Fruit fly (Drosophila melanogaster) whole organism, embryonic: ENCODE measurements around the gene CG2611.
A peak's percentile ranks its signal among the peaks of the same experiment; 100 is the strongest.

Experiments
- Antp ChIP-seq: fragments of 200-800 bp; sonication (Bioruptor generic); optimal IDR thresholded peaks from 3 replicates; lab custom pipeline; 2016; ENCODE audit warnings: missing biosample characterization, missing genetic modification characterization
- CG10366 ChIP-seq: fragments of 200-800 bp; sonication (Bioruptor generic); IDR thresholded peaks from 2 replicates; pipeline ENCODE4 v1.3.6; 2022; ENCODE audit warnings: missing biosample characterization, missing genetic modification characterization
- CG11085 ChIP-seq: fragments of 200-800 bp; sonication (Bioruptor generic); IDR thresholded peaks from 2 replicates; pipeline ENCODE4 v1.3.6; 2022; ENCODE audit warnings: missing biosample characterization, missing genetic modification characterization
- CG11093 ChIP-seq: fragments of 200-800 bp; sonication (Bioruptor generic); IDR thresholded peaks from 3 replicates; pipeline ENCODE4 v1.3.6; 2022; ENCODE audit warnings: missing biosample characterization, missing genetic modification characterization
- CG12744 ChIP-seq: fragments of 200-800 bp; sonication (Bioruptor generic); optimal IDR thresholded peaks from 2 replicates; lab custom pipeline; 2016; ENCODE audit warnings: missing biosample characterization, missing genetic modification characterization
- CG13287 ChIP-seq: fragments of 200-800 bp; sonication (Bioruptor generic); IDR thresholded peaks from 2 replicates; pipeline ENCODE4 v1.3.6; 2022; ENCODE audit warnings: missing biosample characterization, missing genetic modification characterization; ENCODE audit not compliant: partially characterized antibody
- CG15514 ChIP-seq: fragments of 200-800 bp; sonication (Bioruptor generic); optimal IDR thresholded peaks from 3 replicates; lab custom pipeline; 2017; ENCODE audit warnings: missing biosample characterization, missing genetic modification characterization, mild to moderate bottlenecking, moderate library complexity, missing genetic modification reagents
- CG16863 ChIP-seq: fragments of 200-800 bp; sonication (Bioruptor generic); optimal IDR thresholded peaks from 3 replicates; lab custom pipeline; 2016; ENCODE audit warnings: missing biosample characterization, missing genetic modification characterization
- CG18476 ChIP-seq: fragments of 200-800 bp; sonication (Bioruptor generic); optimal IDR thresholded peaks from 2 replicates; lab custom pipeline; 2016; ENCODE audit warnings: missing biosample characterization, mild to moderate bottlenecking, missing genetic modification characterization
- CG2199 ChIP-seq: fragments of 200-800 bp; sonication (Bioruptor generic); IDR thresholded peaks from 3 replicates; pipeline ENCODE4 v1.3.6; 2022; ENCODE audit warnings: missing biosample characterization, missing genetic modification characterization
- CG2202 ChIP-seq: fragments of 200-800 bp; sonication (Bioruptor generic); optimal IDR thresholded peaks from 2 replicates; lab custom pipeline; 2018; ENCODE audit warnings: missing biosample characterization, mild to moderate bottlenecking, missing genetic modification characterization
- CG4617 ChIP-seq: fragments of 200-800 bp; sonication (Bioruptor generic); optimal IDR thresholded peaks from 3 replicates; lab custom pipeline; 2016; ENCODE audit warnings: missing biosample characterization, missing genetic modification characterization, borderline replicate concordance
- CG6813 ChIP-seq: fragments of 200-800 bp; sonication (Bioruptor generic); optimal IDR thresholded peaks from 2 replicates; lab custom pipeline; 2017; ENCODE audit warnings: missing biosample characterization, missing genetic modification characterization, mild to moderate bottlenecking, moderate library complexity, missing genetic modification reagents
- CG8944 ChIP-seq: fragments of 200-800 bp; sonication (Bioruptor generic); optimal IDR thresholded peaks from 3 replicates; lab custom pipeline; 2016; ENCODE audit warnings: missing biosample characterization, missing genetic modification characterization
- CG9817 ChIP-seq: fragments of 200-800 bp; sonication (Bioruptor generic); optimal IDR thresholded peaks from 2 replicates; lab custom pipeline; 2018; ENCODE audit warnings: missing biosample characterization, mild to moderate bottlenecking, missing genetic modification characterization, moderate library complexity
- CG9876 ChIP-seq: fragments of 200-800 bp; sonication (Bioruptor generic); optimal IDR thresholded peaks from 2 replicates; lab custom pipeline; 2016; ENCODE audit warnings: missing biosample characterization, missing genetic modification characterization
- CG9932 ChIP-seq: fragments of 200-800 bp; sonication (Bioruptor generic); IDR thresholded peaks from 2 replicates; pipeline ENCODE4 v1.3.6; 2022; ENCODE audit warnings: missing biosample characterization, missing genetic modification characterization
- CTCF ChIP-seq: fragments of 200-800 bp; sonication (Bioruptor generic); optimal IDR thresholded peaks from 2 replicates; lab custom pipeline; 2017; ENCODE audit warnings: missing biosample characterization, mild to moderate bottlenecking, missing genetic modification characterization, moderate library complexity
- Chrac-16 ChIP-seq: fragments of 200-800 bp; sonication (Bioruptor generic); optimal IDR thresholded peaks from 3 replicates; lab custom pipeline; 2016; ENCODE audit warnings: missing biosample characterization, missing genetic modification characterization
- CoRest ChIP-seq: fragments of 200-800 bp; sonication (Bioruptor generic); optimal IDR thresholded peaks from 3 replicates; lab custom pipeline; 2018; ENCODE audit warnings: missing biosample characterization, mild to moderate bottlenecking, missing genetic modification characterization, moderate library complexity
- Dll ChIP-seq: fragments of 200-800 bp; sonication (Bioruptor generic); IDR thresholded peaks from 4 replicates; pipeline ENCODE4 v1.3.6; 2022; ENCODE audit warnings: missing biosample characterization, missing genetic modification characterization; ENCODE audit not compliant: partially characterized antibody
- E2f2 ChIP-seq: fragments of 200-800 bp; sonication (Bioruptor generic); IDR thresholded peaks from 2 replicates; pipeline ENCODE4 v1.3.6; 2022; ENCODE audit warnings: missing biosample characterization, missing genetic modification characterization
- Elba2 ChIP-seq: fragments of 200-800 bp; sonication (Bioruptor generic); optimal IDR thresholded peaks from 3 replicates; lab custom pipeline; 2016; ENCODE audit warnings: missing biosample characterization, missing genetic modification characterization
- Hey ChIP-seq: fragments of 200-800 bp; sonication (Bioruptor generic); optimal IDR thresholded peaks from 3 replicates; lab custom pipeline; 2018; ENCODE audit warnings: missing biosample characterization, mild to moderate bottlenecking, missing genetic modification characterization
- Jarid2 ChIP-seq: fragments of 200-800 bp; sonication (Bioruptor generic); optimal IDR thresholded peaks from 3 replicates; lab custom pipeline; 2017; ENCODE audit warnings: mild to moderate bottlenecking, missing biosample characterization, missing genetic modification reagents, missing genetic modification characterization
- Max ChIP-seq: fragments of 200-800 bp; sonication (Bioruptor generic); optimal IDR thresholded peaks from 2 replicates; lab custom pipeline; 2016; ENCODE audit warnings: missing biosample characterization, mild to moderate bottlenecking, missing genetic modification characterization
- Mes4 ChIP-seq: fragments of 200-800 bp; sonication (Bioruptor generic); optimal IDR thresholded peaks from 2 replicates; lab custom pipeline; 2016; ENCODE audit warnings: missing biosample characterization, missing genetic modification characterization
- NK7.1 ChIP-seq: fragments of 200-800 bp; sonication (Bioruptor generic); optimal IDR thresholded peaks from 3 replicates; lab custom pipeline; 2016; ENCODE audit warnings: missing biosample characterization, missing genetic modification characterization
- Rx ChIP-seq: fragments of 200-800 bp; sonication (Bioruptor generic); IDR thresholded peaks from 2 replicates; pipeline ENCODE4 v1.3.6; 2022; ENCODE audit warnings: missing biosample characterization, missing genetic modification characterization
- Scr ChIP-seq: fragments of 200-800 bp; sonication (Bioruptor generic); IDR thresholded peaks from 2 replicates; pipeline ENCODE4 v1.3.6; 2022; ENCODE audit warnings: missing biosample characterization, missing genetic modification characterization; ENCODE audit not compliant: partially characterized antibody
- Stat92E ChIP-seq, 3 experiments: fragments of >200 bp in 2 of 3; fragments of 200-800 bp in 1 of 3; sonication (Bioruptor generic) in 1 of 3; optimal IDR thresholded peaks; 2 replicates each; lab custom pipeline; 2017 to 2019; ENCODE audit warnings: missing biosample characterization in 3 of 3, missing genetic modification characterization in 3 of 3, mild to moderate bottlenecking in 1 of 3, moderate library complexity in 1 of 3
- Trl ChIP-seq, 3 experiments: fragments of >200 bp in 2 of 3; fragments of 200-800 bp in 1 of 3; sonication (Bioruptor generic) in 1 of 3; optimal IDR thresholded peaks; 2 replicates in 1 of 3; 3 replicates in 2 of 3; lab custom pipeline; 2016 to 2017; ENCODE audit warnings: missing biosample characterization in 1 of 3, missing genetic modification characterization in 1 of 3
- YL-1 ChIP-seq: fragments of 200-800 bp; sonication (Bioruptor generic); optimal IDR thresholded peaks from 3 replicates; lab custom pipeline; 2017; ENCODE audit warnings: missing biosample characterization, mild to moderate bottlenecking, missing genetic modification characterization
- crc ChIP-seq: fragments of 200-800 bp; sonication (Bioruptor generic); optimal IDR thresholded peaks from 2 replicates; lab custom pipeline; 2016; ENCODE audit warnings: missing biosample characterization, missing genetic modification characterization
- dysf ChIP-seq: fragments of 200-800 bp; sonication (Bioruptor generic); IDR thresholded peaks from 3 replicates; pipeline ENCODE4 v1.3.6; 2022; ENCODE audit warnings: missing biosample characterization, missing genetic modification characterization
- exex ChIP-seq: fragments of 200-800 bp; sonication (Bioruptor generic); optimal IDR thresholded peaks from 4 replicates; lab custom pipeline; 2018; ENCODE audit warnings: missing biosample characterization, mild to moderate bottlenecking, missing genetic modification characterization, moderate library complexity
- ftz-f1 ChIP-seq: fragments of 200-800 bp; sonication (Bioruptor generic); optimal IDR thresholded peaks from 2 replicates; lab custom pipeline; 2016; ENCODE audit warnings: missing biosample characterization, missing genetic modification characterization
- gsb ChIP-seq: fragments of 200-800 bp; sonication (Bioruptor generic); IDR thresholded peaks from 2 replicates; pipeline ENCODE4 v1.3.6; 2022; ENCODE audit warnings: missing biosample characterization, missing genetic modification characterization
- her ChIP-seq: fragments of 200-800 bp; sonication (Bioruptor generic); optimal IDR thresholded peaks from 2 replicates; lab custom pipeline; 2016; ENCODE audit warnings: missing biosample characterization, missing genetic modification characterization
- ind ChIP-seq: fragments of 200-800 bp; sonication (Bioruptor generic); optimal IDR thresholded peaks from 3 replicates; lab custom pipeline; 2016; ENCODE audit warnings: missing biosample characterization, missing genetic modification characterization
- jigr1 ChIP-seq: fragments of 200-800 bp; sonication (Bioruptor generic); IDR thresholded peaks from 3 replicates; pipeline ENCODE4 v1.3.6; 2022; ENCODE audit warnings: missing biosample characterization, missing genetic modification characterization
- ken ChIP-seq: fragments of 200-800 bp; sonication (Bioruptor generic); IDR thresholded peaks from 3 replicates; pipeline ENCODE4 v1.3.6; 2022; ENCODE audit warnings: missing biosample characterization, missing genetic modification characterization
- p53 ChIP-seq: fragments of 200-800 bp; sonication (Bioruptor generic); optimal IDR thresholded peaks from 2 replicates; lab custom pipeline; 2016; ENCODE audit warnings: missing biosample characterization, missing genetic modification characterization
- phol ChIP-seq: fragments of 200-800 bp; sonication (Bioruptor generic); optimal IDR thresholded peaks from 3 replicates; lab custom pipeline; 2018; ENCODE audit warnings: missing biosample characterization, mild to moderate bottlenecking, missing genetic modification characterization, moderate library complexity
- row ChIP-seq: fragments of 200-800 bp; sonication (Bioruptor generic); IDR thresholded peaks from 3 replicates; pipeline ENCODE4 v1.3.6; 2022; ENCODE audit warnings: missing biosample characterization, missing genetic modification characterization
- shn ChIP-seq: fragments of 200-800 bp; sonication (Bioruptor generic); optimal IDR thresholded peaks from 3 replicates; lab custom pipeline; 2016; ENCODE audit warnings: missing biosample characterization, missing genetic modification characterization
- sisA ChIP-seq: fragments of 200-800 bp; sonication (Bioruptor generic); IDR thresholded peaks from 2 replicates; pipeline ENCODE4 v1.3.6; 2022; ENCODE audit warnings: missing biosample characterization, missing genetic modification characterization
- sqz ChIP-seq: fragments of 200-800 bp; sonication (Bioruptor generic); optimal IDR thresholded peaks from 3 replicates; lab custom pipeline; 2018; ENCODE audit warnings: missing biosample characterization, mild to moderate bottlenecking, missing genetic modification characterization
- yki ChIP-seq: fragments of >200 bp; optimal IDR thresholded peaks from 3 replicates; lab custom pipeline; 2018

Gene CG2611

dm6 chr2L:20614222-20614621 is 35.8 kb upstream of the CG2611 start, which contains the start of gene CG15475:
TSS of gene CG15475 (plus strand) at chr2L:20614522.
- TF ChIP-seq CG11085: no peak

dm6 chr2L:20634215-20634614 is 15.8 kb upstream of the CG2611 start, which contains the start of gene CG17472:
TSS of gene CG17472 (plus strand) at chr2L:20634515.
- TF ChIP-seq CG11093 (GFP tag; lab: Robert Waterston, UW) (no peak), Chrac-16 (GFP tag; lab: Kevin White, UChicago) (no peak), dysf (GFP tag; lab: Robert Waterston, UW) (no peak), Antp (GFP tag; lab: Kevin White, UChicago) (no peak), NK7.1 (no peak), Stat92E (GFP tag; optimal IDR thresholded peaks at IDR 0.05; lab: Kevin White, UChicago) (no peak), CG12744 (GFP tag; lab: Kevin White, UChicago) (no peak), Hey (no peak), Rx (no peak)
- TF ChIP-seq, all 482 proteins: peak for 0

DNA sequence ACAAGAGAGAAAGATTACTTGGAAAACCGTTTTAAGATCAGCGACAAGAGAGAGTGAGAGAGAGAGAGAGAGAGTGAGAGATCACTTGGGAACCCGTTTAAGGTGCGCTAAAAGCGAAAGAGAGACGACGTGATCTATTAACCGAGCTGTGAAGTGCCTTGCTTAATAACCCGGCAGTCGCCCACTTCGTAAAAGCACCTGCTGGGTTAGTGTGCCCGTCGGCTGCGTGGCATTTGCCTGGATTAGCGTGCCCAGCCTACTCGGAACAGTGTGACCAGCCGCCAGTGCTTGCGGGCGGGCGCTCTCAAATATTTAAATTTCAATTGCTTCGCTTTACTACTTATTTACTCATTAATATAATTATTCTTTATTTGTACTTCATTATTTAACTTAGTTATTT is 11.6 kb upstream of the CG2611 start:
- TF ChIP-seq ftz-f1 (GFP tag; lab: Kevin White, UChicago) (no peak), her (GFP tag; lab: Kevin White, UChicago) (no peak), CG6813 (GFP tag; lab: Kevin White, UChicago) (no peak), E2f2 (GFP tag; lab: Robert Waterston, UW) (peak; percentile 99), CG2202 (tag; lab: Kevin White, UChicago) (no peak), row (GFP tag; lab: Robert Waterston, UW) (0 out of 3 replicates have a peak, but pooled peaks have one; percentile 41), CG9876 (GFP tag; lab: Kevin White, UChicago) (no peak), yki (lab: Kevin White, UChicago) (peak; percentile 53), Trl (optimal IDR thresholded peaks at IDR 0.05; lab: Kevin White, UChicago) (peak; percentile 78 to 82), Trl (GFP tag; optimal IDR thresholded peaks at IDR 0.05; lab: Kevin White, UChicago) (no peak), Dll (GFP tag; lab: Robert Waterston, UW) (0 out of 4 replicates have a peak, but pooled peaks have one; percentile 38), CG2199 (GFP tag; lab: Robert Waterston, UW) (peak; percentile 84; the same call in 2 of the 3 replicates), CG16863 (GFP tag; lab: Kevin White, UChicago) (no peak), p53 (GFP tag; lab: Kevin White, UChicago) (no peak), CoRest (tag; lab: Kevin White, UChicago) (peak; percentile 54), sqz (GFP tag; lab: Kevin White, UChicago) (no peak), gsb (no peak), CG18476 (GFP tag; lab: Kevin White, UChicago) (no peak), sisA (GFP tag; lab: Robert Waterston, UW) (no peak), shn (GFP tag; lab: Kevin White, UChicago) (no peak), crc (GFP tag; lab: Kevin White, UChicago) (no peak), CG8944 (GFP tag; lab: Kevin White, UChicago) (no peak), exex (tag; lab: Kevin White, UChicago) (no peak), CG9817 (no peak), CG10366 (GFP tag; lab: Robert Waterston, UW) (no peak), CG9932 (no peak), Jarid2 (GFP tag; lab: Kevin White, UChicago) (peak; percentile 8), CG4617 (no peak), YL-1 (peak; percentile 29), CG13287 (GFP tag; lab: Robert Waterston, UW) (peak; percentile 52; the same call in 1 of the 2 replicates), phol (tag; lab: Kevin White, UChicago) (peak; percentile 20), jigr1 (no peak), ken (peak; percentile 43; the same call in 2 of the 3 replicates), Mes4 (GFP tag; lab: Kevin White, UChicago) (no peak), CTCF (GFP tag; lab: Kevin White, UChicago) (peak; percentile 22), Max (GFP tag; lab: Kevin White, UChicago) (peak; percentile 8), ind (GFP tag; lab: Kevin White, UChicago) (no peak), Elba2 (GFP tag; lab: Kevin White, UChicago) (peak; percentile 83), Scr (GFP tag; lab: Robert Waterston, UW) (peak; percentile 25; the same call in 1 of the 2 replicates), CG15514 (GFP tag; lab: Kevin White, UChicago) (peak; percentile 54)
